Fruit fly (Drosophila melanogaster) whole organism, embryonic: ENCODE results near the gene Mgat4b.

Source experiments
- Atf3 ChIP-seq: fragments of 200-800 bp; sonication (Bioruptor generic); optimal IDR thresholded peaks from 3 replicates; lab custom pipeline; 2016; ENCODE audit warnings: missing biosample characterization, missing genetic modification characterization
- CG10147 ChIP-seq: fragments of 200-800 bp; sonication (Bioruptor generic); optimal IDR thresholded peaks from 2 replicates; lab custom pipeline; 2019; ENCODE audit warnings: missing biosample characterization, mild to moderate bottlenecking, missing genetic modification characterization, moderate library complexity
- CG1024 ChIP-seq: fragments of 200-800 bp; sonication (Bioruptor generic); IDR thresholded peaks from 2 replicates; pipeline ENCODE4 v1.3.6; 2022; ENCODE audit warnings: missing biosample characterization, missing genetic modification characterization
- CG10543 ChIP-seq: fragments of 200-800 bp; sonication (Bioruptor generic); optimal IDR thresholded peaks from 3 replicates; lab custom pipeline; 2017; ENCODE audit warnings: missing biosample characterization, mild to moderate bottlenecking, missing genetic modification characterization, moderate library complexity
- CG12104 ChIP-seq: fragments of 200-800 bp; sonication (Bioruptor generic); optimal IDR thresholded peaks from 3 replicates; lab custom pipeline; 2016; ENCODE audit warnings: missing biosample characterization, missing genetic modification characterization
- CG13894 ChIP-seq: fragments of 200-800 bp; sonication (Bioruptor generic); optimal IDR thresholded peaks from 3 replicates; lab custom pipeline; 2018; ENCODE audit warnings: missing biosample characterization, mild to moderate bottlenecking, missing genetic modification characterization, moderate library complexity
- CG15479 ChIP-seq: fragments of 200-800 bp; sonication (Bioruptor generic); optimal IDR thresholded peaks from 3 replicates; lab custom pipeline; 2019; ENCODE audit warnings: missing biosample characterization, mild to moderate bottlenecking, missing genetic modification characterization, moderate library complexity
- CG1647 ChIP-seq: fragments of 200-800 bp; sonication (Bioruptor generic); optimal IDR thresholded peaks from 3 replicates; lab custom pipeline; 2016; ENCODE audit warnings: missing biosample characterization, missing genetic modification characterization
- CG17328 ChIP-seq: fragments of 200-800 bp; sonication (Bioruptor generic); IDR thresholded peaks from 2 replicates; pipeline ENCODE4 v1.3.6; 2022; ENCODE audit warnings: missing biosample characterization, missing genetic modification characterization
- CG17568 ChIP-seq: fragments of 200-800 bp; sonication (Bioruptor generic); optimal IDR thresholded peaks from 2 replicates; lab custom pipeline; 2018; ENCODE audit warnings: missing biosample characterization, mild to moderate bottlenecking, missing genetic modification characterization, moderate library complexity
- CG18599 ChIP-seq: fragments of 200-800 bp; sonication (Bioruptor generic); optimal IDR thresholded peaks from 3 replicates; lab custom pipeline; 2017; ENCODE audit warnings: missing biosample characterization, missing genetic modification characterization, mild to moderate bottlenecking, moderate library complexity, missing genetic modification reagents
- CG18764 ChIP-seq: fragments of 200-800 bp; sonication (Bioruptor generic); optimal IDR thresholded peaks from 3 replicates; lab custom pipeline; 2016; ENCODE audit warnings: missing biosample characterization, missing genetic modification characterization
- CG30020 ChIP-seq: fragments of 200-800 bp; optimal IDR thresholded peaks from 2 replicates; lab custom pipeline; 2019; ENCODE audit warnings: missing biosample characterization, mild to moderate bottlenecking, missing genetic modification characterization, moderate library complexity
- CG3065 ChIP-seq: fragments of 200-800 bp; sonication (Bioruptor generic); optimal IDR thresholded peaks from 2 replicates; lab custom pipeline; 2016; ENCODE audit warnings: missing biosample characterization, missing genetic modification characterization
- CG42726 ChIP-seq: fragments of 200-800 bp; sonication (Bioruptor generic); IDR thresholded peaks from 2 replicates; pipeline ENCODE4 v1.3.6; 2022; ENCODE audit warnings: missing biosample characterization, missing genetic modification characterization; ENCODE audit not compliant: partially characterized antibody
- CG4360 ChIP-seq: fragments of 200-800 bp; sonication (Bioruptor generic); IDR thresholded peaks from 2 replicates; pipeline ENCODE4 v1.3.6; 2022; ENCODE audit warnings: missing biosample characterization, missing genetic modification characterization
- CG4617 ChIP-seq: fragments of 200-800 bp; sonication (Bioruptor generic); optimal IDR thresholded peaks from 3 replicates; lab custom pipeline; 2016; ENCODE audit warnings: missing biosample characterization, missing genetic modification characterization, borderline replicate concordance
- CG4820 ChIP-seq: fragments of 200-800 bp; sonication (Bioruptor generic); optimal IDR thresholded peaks from 3 replicates; lab custom pipeline; 2016; ENCODE audit warnings: missing biosample characterization, missing genetic modification characterization
- CG5953 ChIP-seq: fragments of 200-800 bp; sonication (Bioruptor generic); IDR thresholded peaks from 2 replicates; pipeline ENCODE4 v1.3.6; 2022; ENCODE audit warnings: missing biosample characterization, missing genetic modification characterization
- CG7963 ChIP-seq: fragments of 200-800 bp; sonication (Bioruptor generic); IDR thresholded peaks from 3 replicates; pipeline ENCODE4 v1.3.6; 2022; ENCODE audit warnings: missing biosample characterization, missing genetic modification characterization; ENCODE audit not compliant: partially characterized antibody
- CG8281 ChIP-seq: fragments of 200-800 bp; sonication (Bioruptor generic); optimal IDR thresholded peaks from 2 replicates; lab custom pipeline; 2018; ENCODE audit warnings: missing biosample characterization, mild to moderate bottlenecking, missing genetic modification characterization, moderate library complexity
- CG8359 ChIP-seq: fragments of 200-800 bp; sonication (Bioruptor generic); optimal IDR thresholded peaks from 2 replicates; lab custom pipeline; 2017; ENCODE audit warnings: missing biosample characterization, mild to moderate bottlenecking, missing genetic modification characterization, borderline replicate concordance
- CG9437 ChIP-seq: fragments of 200-800 bp; sonication (Bioruptor generic); optimal IDR thresholded peaks from 2 replicates; lab custom pipeline; 2018; ENCODE audit warnings: missing biosample characterization, mild to moderate bottlenecking, missing genetic modification characterization
- CG9727 ChIP-seq: fragments of 200-800 bp; sonication (Bioruptor generic); optimal IDR thresholded peaks from 3 replicates; lab custom pipeline; 2017; ENCODE audit warnings: missing biosample characterization, mild to moderate bottlenecking, missing genetic modification characterization
- Camta ChIP-seq: fragments of 200-800 bp; sonication (Bioruptor generic); optimal IDR thresholded peaks from 2 replicates; lab custom pipeline; 2016; ENCODE audit warnings: missing biosample characterization, missing genetic modification characterization
- E2f2 ChIP-seq: fragments of 200-800 bp; sonication (Bioruptor generic); IDR thresholded peaks from 2 replicates; pipeline ENCODE4 v1.3.6; 2022; ENCODE audit warnings: missing biosample characterization, missing genetic modification characterization
- HmgD ChIP-seq: fragments of 200-800 bp; sonication (Bioruptor generic); optimal IDR thresholded peaks from 3 replicates; lab custom pipeline; 2016; ENCODE audit warnings: missing biosample characterization, missing genetic modification characterization
- Hr39 ChIP-seq: fragments of >200 bp; optimal IDR thresholded peaks from 2 replicates; lab custom pipeline; 2017
- Mad ChIP-seq: fragments of 200-800 bp; sonication (Bioruptor generic); optimal IDR thresholded peaks from 2 replicates; lab custom pipeline; 2016; ENCODE audit warnings: missing biosample characterization, missing genetic modification characterization
- Med ChIP-seq: fragments of 200-800 bp; sonication (Bioruptor generic); peaks from one replicate; lab custom pipeline; 2016; ENCODE audit warnings: missing biosample characterization, missing genetic modification characterization, mild to moderate bottlenecking, inconsistent platforms, moderate library complexity
- Ptx1 ChIP-seq: fragments of 200-800 bp; sonication (Bioruptor generic); IDR thresholded peaks from 2 replicates; pipeline ENCODE4 v1.3.6; 2022; ENCODE audit warnings: missing biosample characterization, missing genetic modification characterization
- Rx ChIP-seq: fragments of 200-800 bp; sonication (Bioruptor generic); IDR thresholded peaks from 2 replicates; pipeline ENCODE4 v1.3.6; 2022; ENCODE audit warnings: missing biosample characterization, missing genetic modification characterization
- Side ChIP-seq: fragments of 200-800 bp; sonication (Bioruptor generic); optimal IDR thresholded peaks from 2 replicates; lab custom pipeline; 2016; ENCODE audit warnings: missing biosample characterization, missing genetic modification characterization
- Ssrp ChIP-seq: fragments of 200-800 bp; sonication (Bioruptor generic); optimal IDR thresholded peaks from 2 replicates; lab custom pipeline; 2018; ENCODE audit warnings: missing biosample characterization, mild to moderate bottlenecking, missing genetic modification characterization, moderate library complexity
- Xrp1 ChIP-seq: fragments of 200-800 bp; sonication (Bioruptor generic); IDR thresholded peaks from 2 replicates; pipeline ENCODE4 v1.3.6; 2022; ENCODE audit warnings: missing biosample characterization, missing genetic modification characterization
- bigmax ChIP-seq: fragments of 200-800 bp; sonication (Bioruptor generic); optimal IDR thresholded peaks from 2 replicates; lab custom pipeline; 2018; ENCODE audit warnings: missing biosample characterization, mild to moderate bottlenecking, missing genetic modification characterization
- chinmo ChIP-seq: fragments of 200-800 bp; sonication (Bioruptor generic); IDR thresholded peaks from 4 replicates; pipeline ENCODE4 v1.3.6; 2022; ENCODE audit warnings: missing biosample characterization, missing genetic modification characterization; ENCODE audit not compliant: partially characterized antibody
- ci ChIP-seq: fragments of 200-800 bp; sonication (Bioruptor generic); IDR thresholded peaks from 3 replicates; pipeline ENCODE4 v1.3.6; 2022; ENCODE audit warnings: missing biosample characterization, missing genetic modification characterization
- corto ChIP-seq: fragments of 200-800 bp; sonication (Bioruptor generic); optimal IDR thresholded peaks from 2 replicates; lab custom pipeline; 2016; ENCODE audit warnings: missing biosample characterization, mild to moderate bottlenecking, missing genetic modification characterization, moderate library complexity
- cwo ChIP-seq: fragments of 200-800 bp; sonication (Bioruptor generic); optimal IDR thresholded peaks from 3 replicates; lab custom pipeline; 2017; ENCODE audit warnings: missing biosample characterization, missing genetic modification characterization, mild to moderate bottlenecking, moderate library complexity, missing genetic modification reagents
- disco-r ChIP-seq: fragments of 200-800 bp; sonication (Bioruptor generic); optimal IDR thresholded peaks from 2 replicates; lab custom pipeline; 2016; ENCODE audit warnings: missing biosample characterization, missing genetic modification characterization
- dmrt99B ChIP-seq: fragments of 200-800 bp; sonication (Bioruptor generic); optimal IDR thresholded peaks from 2 replicates; lab custom pipeline; 2018; ENCODE audit warnings: missing biosample characterization, mild to moderate bottlenecking, missing genetic modification characterization, moderate library complexity
- ems ChIP-seq: fragments of 200-800 bp; sonication (Bioruptor generic); optimal IDR thresholded peaks from 3 replicates; lab custom pipeline; 2016; ENCODE audit warnings: missing biosample characterization, missing genetic modification characterization
- gcm2 ChIP-seq: fragments of 200-800 bp; sonication (Bioruptor generic); optimal IDR thresholded peaks from 2 replicates; lab custom pipeline; 2016; ENCODE audit warnings: missing biosample characterization, missing genetic modification characterization
- gro ChIP-seq: fragments of 200-800 bp; sonication (Bioruptor generic); optimal IDR thresholded peaks from 2 replicates; lab custom pipeline; 2016; ENCODE audit warnings: missing biosample characterization, missing genetic modification characterization
- hth ChIP-seq: fragments of >200 bp; optimal IDR thresholded peaks from 2 replicates; lab custom pipeline; 2017; ENCODE audit warnings: inconsistent platforms
- oc ChIP-seq: fragments of 200-800 bp; sonication (Bioruptor generic); optimal IDR thresholded peaks from 2 replicates; lab custom pipeline; 2018; ENCODE audit warnings: missing biosample characterization, mild to moderate bottlenecking, missing genetic modification characterization, moderate library complexity
- trh ChIP-seq: fragments of 200-800 bp; sonication (Bioruptor generic); optimal IDR thresholded peaks from 2 replicates; lab custom pipeline; 2016; ENCODE audit warnings: missing biosample characterization, missing genetic modification characterization
- usp ChIP-seq: fragments of >200 bp; optimal IDR thresholded peaks from 2 replicates; lab custom pipeline; 2017; ENCODE audit warnings: missing biosample characterization, missing genetic modification characterization

Gene Mgat4b

DNA sequence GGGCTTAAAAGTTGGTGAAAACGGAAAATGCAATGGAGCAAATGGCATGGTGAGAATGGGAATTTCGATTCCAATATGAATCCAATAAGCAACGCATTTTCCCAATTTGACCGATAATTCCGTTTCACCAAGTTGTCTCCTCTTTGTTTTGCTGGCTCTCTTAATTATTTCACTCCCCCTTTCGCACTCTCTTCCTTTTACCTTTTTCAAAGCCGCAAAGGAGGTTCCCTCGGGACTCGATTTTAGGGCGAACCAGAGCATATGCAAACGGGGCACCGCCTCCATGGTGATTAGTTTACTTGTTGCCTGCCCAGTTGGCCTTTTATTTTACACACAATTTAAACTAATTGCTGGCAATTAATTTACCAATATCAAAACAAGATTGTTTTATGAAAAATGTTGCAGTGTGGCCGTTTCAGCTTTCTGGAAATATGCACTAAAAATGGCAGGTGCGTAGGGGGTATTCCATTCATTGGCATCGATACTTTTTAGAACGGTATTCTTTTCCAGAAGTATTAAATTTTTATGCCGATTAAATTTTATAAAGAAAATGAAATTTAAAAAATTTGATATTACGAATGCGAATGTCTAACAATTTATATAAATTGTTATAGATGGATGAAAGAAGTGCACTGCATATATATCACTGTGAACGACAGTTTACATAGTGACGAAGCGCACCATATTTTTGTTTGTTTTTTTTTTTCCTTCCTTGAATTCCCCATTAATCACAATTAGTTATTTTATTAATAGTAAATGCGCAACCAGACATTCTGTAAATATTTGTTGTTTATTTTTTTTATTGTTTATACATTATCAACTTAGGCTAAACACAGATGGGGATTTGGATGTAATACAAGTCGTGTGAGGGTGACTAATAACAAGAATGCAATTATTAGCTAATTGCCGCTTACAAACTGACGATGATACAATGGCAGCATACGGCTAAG, 6.9 kb upstream of the Mgat4b start, which contains the start of gene mop (continued):
- TF ChIP-seq oc (tag; lab: Kevin White, UChicago) (no peak), HmgD (GFP tag; lab: Kevin White, UChicago) (no peak), CG5953 (GFP tag; lab: Robert Waterston, UW) (no peak), Rx (GFP tag; lab: Robert Waterston, UW) (0 out of 2 replicates have a peak, but pooled peaks have one; percentile 33), corto (no peak), Atf3 (no peak), dmrt99B (no peak), CG12104 (peak; percentile 59), CG17328 (GFP tag; lab: Robert Waterston, UW) (peak; percentile 62), CG8281 (tag; lab: Kevin White, UChicago) (no peak), CG4820 (peak; percentile 16), CG10543 (GFP tag; lab: Kevin White, UChicago) (no peak), CG42726 (GFP tag; lab: Robert Waterston, UW) (no peak), CG7963 (GFP tag; lab: Robert Waterston, UW) (no peak), E2f2 (GFP tag; lab: Robert Waterston, UW) (peak; percentile 20; the same call in 1 of the 2 replicates), Xrp1 (GFP tag; lab: Robert Waterston, UW) (no peak; the same call in 1 of the 2 replicates), CG10147 (GFP tag; lab: Kevin White, UChicago) (no peak), CG4617 (GFP tag; lab: Kevin White, UChicago) (peak; percentile 55), CG18599 (GFP tag; lab: Kevin White, UChicago) (peak; percentile 21), gro (GFP tag; lab: Kevin White, UChicago) (no peak), ci (peak; percentile 56; the same call in 1 of the 3 replicates), CG3065 (no peak), disco-r (GFP tag; lab: Kevin White, UChicago) (no peak), usp (GFP tag; lab: Kevin White, UChicago) (no peak), CG9727 (GFP tag; lab: Kevin White, UChicago) (peak; percentile 12), CG18764 (GFP tag; lab: Kevin White, UChicago) (peak; percentile 1), ems (peak; percentile 23), Ssrp (tag; lab: Kevin White, UChicago) (peak; percentile 32), Mad (GFP tag; lab: Kevin White, UChicago) (peak; percentile 3), cwo (GFP tag; lab: Kevin White, UChicago) (no peak), CG17568 (GFP tag; lab: Kevin White, UChicago) (no peak), trh (GFP tag; lab: Kevin White, UChicago) (no peak), Ptx1 (peak; percentile 53), CG4360 (GFP tag; lab: Robert Waterston, UW) (no peak; the same call in 1 of the 2 replicates), CG13894 (no peak), Med (GFP tag; lab: Kevin White, UChicago) (peak; percentile 79), hth (lab: Kevin White, UChicago) (no peak), Side (GFP tag; lab: Kevin White, UChicago) (peak; percentile 41), CG8359 (no peak), CG30020 (no peak), CG9437 (GFP tag; lab: Kevin White, UChicago) (peak; percentile 6), Hr39 (lab: Kevin White, UChicago) (no peak), bigmax (GFP tag; lab: Kevin White, UChicago) (no peak), CG15479 (no peak), CG1647 (no peak), gcm2 (GFP tag; lab: Kevin White, UChicago) (no peak), Camta (no peak), CG1024 (GFP tag; lab: Robert Waterston, UW) (no peak), chinmo (0 out of 4 replicates have a peak, but pooled peaks have one; percentile 52)
